Worm (Caenorhabditis elegans): ENCODE data around the gene C16E9.1.

The C16E9.1 gene

ce11 chrX:6934453-6934852, 5.6 kb upstream of the C16E9.1 start (continued):
- no peak for TF ChIP-seq ces-1 (GFP tag; optimal IDR thresholded peaks at IDR 0.05)
- TF ChIP-seq nhr-77 (tag; optimal IDR thresholded peaks at IDR 0.05), result peak; percentile 52
- no peak for TF ChIP-seq gei-8 (GFP tag; optimal IDR thresholded peaks at IDR 0.05)
- TF ChIP-seq duxl-1 (tag; optimal IDR thresholded peaks at IDR 0.05; ENCODE audit: poor library complexity), result no peak
- TF ChIP-seq R02D3.7 (tag; optimal IDR thresholded peaks at IDR 0.05), result no peak
- TF ChIP-seq nhr-25 (tag; optimal IDR thresholded peaks at IDR 0.05; ENCODE audit: borderline replicate concordance, insufficient read depth), result no peak
- no peak for TF ChIP-seq lim-7 (GFP tag; IDR thresholded peaks at IDR 0.05)
- no peak for TF ChIP-seq Y48G9A.11 (GFP tag; IDR thresholded peaks at IDR 0.05)
- no peak for TF ChIP-seq ZK337.2 (GFP tag; IDR thresholded peaks at IDR 0.05)
- TF ChIP-seq nhr-76 (tag; optimal IDR thresholded peaks at IDR 0.05), result no peak
- no peak for TF ChIP-seq ceh-62 (tag; optimal IDR thresholded peaks at IDR 0.05)
- TF ChIP-seq lin-1 (GFP tag; IDR thresholded peaks at IDR 0.05), result no peak
- no peak for TF ChIP-seq mes-2 (tag; optimal IDR thresholded peaks at IDR 0.05; ENCODE audit: poor library complexity, severe bottlenecking)
- TF ChIP-seq T20F7.1 (GFP tag; optimal IDR thresholded peaks at IDR 0.05), result no peak
- TF ChIP-seq php-3 (GFP tag; IDR thresholded peaks at IDR 0.05), result no peak
- TF ChIP-seq lin-38 (GFP tag; IDR thresholded peaks at IDR 0.05), result no peak
- no peak for TF ChIP-seq ctbp-1 (GFP tag; IDR thresholded peaks at IDR 0.05)
- TF ChIP-seq D1046.2 (GFP tag; IDR thresholded peaks at IDR 0.05), result no peak
- no peak for TF ChIP-seq saeg-2 (GFP tag; IDR thresholded peaks at IDR 0.05)
- TF ChIP-seq set-16 (GFP tag; IDR thresholded peaks at IDR 0.05), result no peak
- no peak for TF ChIP-seq lin-29 (GFP tag; IDR thresholded peaks at IDR 0.05)
- TF ChIP-seq unc-39 (tag; optimal IDR thresholded peaks at IDR 0.05), result no peak
- TF ChIP-seq hlh-30 (tag; optimal IDR thresholded peaks at IDR 0.05; ENCODE audit: insufficient read depth), result peak; percentile 72
- TF ChIP-seq hlh-11 (tag; optimal IDR thresholded peaks at IDR 0.05), result peak; percentile 40
- TF ChIP-seq lir-3 (tag; optimal IDR thresholded peaks at IDR 0.05), result no peak
- no peak for TF ChIP-seq F10B5.3 (tag; optimal IDR thresholded peaks at IDR 0.05)
- TF ChIP-seq sdz-12 (GFP tag; optimal IDR thresholded peaks at IDR 0.05), result no peak
- no peak for TF ChIP-seq egl-43 (GFP tag; IDR thresholded peaks at IDR 0.05)
- no peak for TF ChIP-seq ama-1 (optimal IDR thresholded peaks at IDR 0.05)
- TF ChIP-seq nhr-111 (GFP tag; optimal IDR thresholded peaks at IDR 0.05), result no peak
- no peak for TF ChIP-seq hmg-1.1 (GFP tag; IDR thresholded peaks at IDR 0.05)
- TF ChIP-seq fkh-10 (GFP tag; optimal IDR thresholded peaks at IDR 0.05), result no peak
- TF ChIP-seq dmd-8 (GFP tag; IDR thresholded peaks at IDR 0.05), result no peak
- TF ChIP-seq daf-8 (GFP tag; IDR thresholded peaks at IDR 0.05), result no peak
- no peak for TF ChIP-seq madf-5 (GFP tag; IDR thresholded peaks at IDR 0.05)
- TF ChIP-seq lin-15B (tag; optimal IDR thresholded peaks at IDR 0.05), result no peak
- TF ChIP-seq F44E2.7 (GFP tag; IDR thresholded peaks at IDR 0.05), result no peak
- TF ChIP-seq ceh-44 (GFP tag; IDR thresholded peaks at IDR 0.05), result no peak
- no peak for TF ChIP-seq arid-1 (GFP tag; conservative IDR thresholded peaks at IDR 0.05)
- no peak for TF ChIP-seq zip-11 (GFP tag; IDR thresholded peaks at IDR 0.05)
- no peak for TF ChIP-seq mxl-3 (GFP tag; optimal IDR thresholded peaks at IDR 0.05)
- TF ChIP-seq F37D6.2 (tag; optimal IDR thresholded peaks at IDR 0.05), result no peak
- peak; percentile 53 for TF ChIP-seq dve-1 (tag; optimal IDR thresholded peaks at IDR 0.05; ENCODE audit: insufficient read depth)
- no peak for TF ChIP-seq pha-4 (GFP tag; IDR thresholded peaks at IDR 0.05)
- TF ChIP-seq pha-4 (tag; optimal IDR thresholded peaks at IDR 0.05), result peak; percentile 74
- TF ChIP-seq dpl-1 (GFP tag; optimal IDR thresholded peaks at IDR 0.05), result no peak
- TF ChIP-seq snpc-1.2 (GFP tag; IDR thresholded peaks at IDR 0.05), result no peak
- TF ChIP-seq mxl-2 (GFP tag; conservative IDR thresholded peaks at IDR 0.05), result no peak
- peak in 1 of 2 experiments; percentile 71 for TF ChIP-seq lsy-2 (tag; optimal IDR thresholded peaks at IDR 0.05)
- TF ChIP-seq rbr-2 (tag; optimal IDR thresholded peaks at IDR 0.05), result peak; percentile 9
- TF ChIP-seq ztf-7 (tag; optimal IDR thresholded peaks at IDR 0.05), result no peak
- TF ChIP-seq ZK546.5 (tag; optimal IDR thresholded peaks at IDR 0.05), result no peak
